Worm (Caenorhabditis elegans) whole organism, L4 larva: ENCODE data around the gene C27D6.1.

Experiments used
- ceh-28 ChIP-seq: fragments of 150-350 bp; optimal IDR thresholded peaks from 2 replicates; lab custom pipeline; 2014; ENCODE audit warnings: missing biosample characterization, missing genetic modification reagents, missing genetic modification characterization
- lin-38 ChIP-seq: fragments of 200-800 bp; sonication (Bioruptor generic); IDR thresholded peaks from 2 replicates; pipeline ENCODE4 v1.3.6; 2022; ENCODE audit warnings: missing genetic modification reagents, missing genetic modification characterization, missing compliant biosample characterization
- madf-5 ChIP-seq, 2 experiments: fragments of 200-800 bp; sonication (Bioruptor generic); IDR thresholded peaks; 2 replicates each; pipeline ENCODE4 v1.3.6; 2022; ENCODE audit warnings: missing compliant biosample characterization in 2 of 2, missing genetic modification characterization in 2 of 2
- rbr-2 ChIP-seq: sonication (generic microtip); optimal IDR thresholded peaks from 2 replicates; lab custom pipeline; 2016; ENCODE audit warnings: missing genotype, missing genetic modification characterization, missing compliant biosample characterization
- ztf-11 ChIP-seq: fragments of 150-350 bp; optimal IDR thresholded peaks from 2 replicates; lab custom pipeline; 2014; ENCODE audit warnings: missing biosample characterization, missing genetic modification characterization

The C27D6.1 gene

ce11 chrII:5225284-5225683, 52.7 kb downstream of the C27D6.1 start, which contains the start of gene dsh-1:
dsh-1 (minus strand) TSS chrII:5225384.
- no peak for TF ChIP-seq rbr-2 (tag; lab: Kevin White, UChicago)
- TF ChIP-seq madf-5 (GFP tag; IDR thresholded peaks at IDR 0.05; lab: Robert Waterston, UW): no peak
- TF ChIP-seq ztf-11 (tag; lab: Kevin White, UChicago): no peak
- no peak for TF ChIP-seq ceh-28
- TF ChIP-seq, all 104 proteins: peak for 0

DNA sequence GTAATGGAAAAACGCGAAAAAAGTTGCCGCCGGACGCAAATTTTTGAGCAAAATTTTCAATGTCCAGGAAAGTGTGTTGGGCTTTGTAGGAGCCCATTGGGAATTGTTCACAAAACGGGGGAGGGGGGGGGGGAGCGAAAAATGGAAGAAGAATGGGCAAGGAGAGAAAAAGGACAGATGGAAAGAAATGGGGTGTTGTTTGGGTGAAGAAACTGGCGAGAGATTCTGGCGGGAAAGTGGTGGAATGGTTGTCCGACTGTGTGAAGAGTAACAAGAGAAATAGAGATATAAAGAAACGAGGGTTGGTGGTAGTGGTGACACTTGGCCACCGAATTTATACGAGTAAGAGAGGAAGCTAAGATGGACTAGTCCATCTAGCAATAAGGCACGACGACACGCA, 53.8 kb downstream of the C27D6.1 start:
- no peak for TF ChIP-seq lin-38 (GFP tag; lab: Robert Waterston, UW)
